Worm (Caenorhabditis elegans) whole organism, young adult: ENCODE data around the gene ccch-1.

Source experiments
- him-1 ChIP-seq: sonication (generic microtip); optimal IDR thresholded peaks from 2 replicates; lab custom pipeline; 2016; ENCODE audit warnings: missing genotype, missing genetic modification reagents, missing genetic modification characterization, missing compliant biosample characterization
- unc-62 ChIP-seq: fragments of 150-350 bp; optimal IDR thresholded peaks from 2 replicates; lab custom pipeline; 2014; ENCODE audit warnings: missing biosample characterization, missing genetic modification reagents, missing genetic modification characterization

- TF ChIP-seq him-1 (tag; lab: Kevin White, UChicago) (no peak), unc-62 (no peak)
Measured at ce11 chrV:11520215-11520614, 7.4 kb upstream of the ccch-1 start, which contains the start of the genes C55A6.11 and C55A6.7.
